Worm (Caenorhabditis elegans): ENCODE measurements around the gene tut-1.

ce11 chrIV:91680-92079 lies 29.8 kb downstream of the tut-1 start, which contains the start of gene tpa-1:
- TF ChIP-seq sea-1 (GFP tag; conservative IDR thresholded peaks at IDR 0.05) (no peak), ceh-13 (GFP tag; optimal IDR thresholded peaks at IDR 0.05) (no peak), ama-1 (optimal IDR thresholded peaks at IDR 0.05) (no peak), ceh-36 (tag; optimal IDR thresholded peaks at IDR 0.05) (no peak), flt-1 (GFP tag; IDR thresholded peaks at IDR 0.05) (no peak)
